Fruit fly (Drosophila melanogaster): Measurements from ENCODE around the gene neo.

The neo gene

dm6 chr3R:29802753-29803313, 16.1 kb upstream of the neo start, which contains the start of the genes Etfb and CG7789 (continued):
- TF ChIP-seq grau (tag; optimal IDR thresholded peaks at IDR 0.05) (peak; percentile 76), CG12219 (GFP tag; optimal IDR thresholded peaks at IDR 0.05) (no peak), disco-r (GFP tag; optimal IDR thresholded peaks at IDR 0.05) (peak; percentile 44), wek (GFP tag; optimal IDR thresholded peaks at IDR 0.05) (peak; percentile 5), CG10543 (GFP tag; optimal IDR thresholded peaks at IDR 0.05) (peak; percentile 68), slp2 (GFP tag; optimal IDR thresholded peaks at IDR 0.05) (no peak), Poxn (GFP tag; IDR thresholded peaks at IDR 0.05) (peak; percentile 40; the same call in 1 of the 2 replicates), CG32767 (GFP tag; IDR thresholded peaks at IDR 0.05) (peak; percentile 54; the same call in 1 of the 2 replicates), kay (GFP tag; optimal IDR thresholded peaks at IDR 0.05) (no peak), cato (GFP tag; optimal IDR thresholded peaks at IDR 0.05; ENCODE audit: borderline replicate concordance) (peak; percentile 57), CG15696 (tag; optimal IDR thresholded peaks at IDR 0.05) (peak; percentile 65), lola (GFP tag; optimal IDR thresholded peaks at IDR 0.05) (peak in 1 of 3 experiments; percentile 43), HmgD (GFP tag; optimal IDR thresholded peaks at IDR 0.05) (peak; percentile 69), E2f2 (GFP tag; IDR thresholded peaks at IDR 0.05) (peak; percentile 70), ken (GFP tag; IDR thresholded peaks at IDR 0.05) (peak; percentile 78), Dip2 (GFP tag; IDR thresholded peaks at IDR 0.05) (peak; percentile 29; the same call in 1 of the 2 replicates), tup (GFP tag; optimal IDR thresholded peaks at IDR 0.05) (peak; percentile 6), CG18619 (GFP tag; optimal IDR thresholded peaks at IDR 0.05) (peak; percentile 72), MESR4 (GFP tag; optimal IDR thresholded peaks at IDR 0.05) (peak; percentile 64), CG13894 (tag; optimal IDR thresholded peaks at IDR 0.05) (no peak), CG4707 (GFP tag; optimal IDR thresholded peaks at IDR 0.05) (no peak), CG7987 (GFP tag; optimal IDR thresholded peaks at IDR 0.05) (no peak), pfk (GFP tag; optimal IDR thresholded peaks at IDR 0.05) (no peak), aop (GFP tag; IDR thresholded peaks at IDR 0.05) (no peak), CG10366 (GFP tag; IDR thresholded peaks at IDR 0.05) (peak; percentile 78), CG7839 (tag; optimal IDR thresholded peaks at IDR 0.05) (no peak), ase (GFP tag; IDR thresholded peaks at IDR 0.05) (peak; percentile 76; the same call in 2 of the 3 replicates), CG13424 (tag; optimal IDR thresholded peaks at IDR 0.05) (peak; percentile 84), CG3726 (GFP tag; IDR thresholded peaks at IDR 0.05) (peak; percentile 16; the same call in 1 of the 3 replicates), Sry-β (GFP tag; optimal IDR thresholded peaks at IDR 0.05) (peak; percentile 83), CG7271 (tag; optimal IDR thresholded peaks at IDR 0.05) (no peak), CG14667 (GFP tag; IDR thresholded peaks at IDR 0.05) (peak; percentile 36), Vsx1 (GFP tag; optimal IDR thresholded peaks at IDR 0.05) (no peak), CG3281 (GFP tag; optimal IDR thresholded peaks at IDR 0.05) (no peak), kah (GFP tag; optimal IDR thresholded peaks at IDR 0.05) (peak; percentile 44), CG1603 (tag; optimal IDR thresholded peaks at IDR 0.05) (peak; percentile 87), CG8944 (GFP tag; optimal IDR thresholded peaks at IDR 0.05) (peak; percentile 39), CG4360 (GFP tag; IDR thresholded peaks at IDR 0.05) (no peak), CG17802 (tag; optimal IDR thresholded peaks at IDR 0.05) (no peak), z (GFP tag; IDR thresholded peaks at IDR 0.05) (0 out of 3 replicates have a peak, but pooled peaks have one; percentile 6), CG9932 (GFP tag; IDR thresholded peaks at IDR 0.05) (peak; percentile 85), cg (GFP tag; optimal IDR thresholded peaks at IDR 0.05) (no peak), hkb (optimal IDR thresholded peaks at IDR 0.05) (peak; percentile 58), hkb (GFP tag; IDR thresholded peaks at IDR 0.05) (peak; percentile 81), CG10267 (tag; optimal IDR thresholded peaks at IDR 0.05) (peak; percentile 37), bab2 (GFP tag; optimal IDR thresholded peaks at IDR 0.05) (peak; percentile 78), CG14050 (GFP tag; IDR thresholded peaks at IDR 0.05) (peak; percentile 17; the same call in 1 of the 3 replicates), Fer2 (tag; optimal IDR thresholded peaks at IDR 0.05) (no peak), nmo (GFP tag; optimal IDR thresholded peaks at IDR 0.05) (peak; percentile 84), CG13624 (GFP tag; optimal IDR thresholded peaks at IDR 0.05) (peak; percentile 87)

Measured in whole organism, embryonic.